Worm (Caenorhabditis elegans) whole organism, dauer: ENCODE data around the gene W06A11.1.

ENCODE experiments used
- unc-62 ChIP-seq: sonication (generic microtip); optimal IDR thresholded peaks from 2 replicates; lab custom pipeline; 2017; ENCODE audit warnings: missing biosample characterization, missing genetic modification reagents, missing genetic modification characterization

The W06A11.1 gene

DNA sequence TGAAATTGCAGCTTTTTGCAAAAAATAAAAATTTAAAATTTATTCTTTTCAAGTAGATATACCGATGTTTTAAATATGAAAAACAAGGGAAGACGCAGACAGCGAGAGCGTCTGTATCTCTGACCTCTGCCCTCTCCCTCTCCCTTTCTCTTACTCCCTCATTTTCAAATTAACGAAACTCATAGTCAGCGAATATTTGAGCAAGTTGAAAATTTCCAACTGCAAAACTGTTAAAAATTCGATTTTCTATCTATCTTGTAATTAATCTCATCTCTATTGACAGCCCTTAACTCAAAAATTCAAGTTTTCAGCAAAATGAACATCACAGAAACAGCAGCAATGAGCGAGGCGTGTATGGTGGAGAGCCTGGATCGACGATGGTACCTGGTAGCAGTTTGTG is 15.4 kb downstream of the W06A11.1 start, which contains the start of gene R11F4.2:
TSS of gene R11F4.2 (plus strand) at position 301 of the 400 bp plus-strand sequence.
- TF ChIP-seq unc-62 (GFP tag; lab: Kevin White, UChicago) = no peak

DNA sequence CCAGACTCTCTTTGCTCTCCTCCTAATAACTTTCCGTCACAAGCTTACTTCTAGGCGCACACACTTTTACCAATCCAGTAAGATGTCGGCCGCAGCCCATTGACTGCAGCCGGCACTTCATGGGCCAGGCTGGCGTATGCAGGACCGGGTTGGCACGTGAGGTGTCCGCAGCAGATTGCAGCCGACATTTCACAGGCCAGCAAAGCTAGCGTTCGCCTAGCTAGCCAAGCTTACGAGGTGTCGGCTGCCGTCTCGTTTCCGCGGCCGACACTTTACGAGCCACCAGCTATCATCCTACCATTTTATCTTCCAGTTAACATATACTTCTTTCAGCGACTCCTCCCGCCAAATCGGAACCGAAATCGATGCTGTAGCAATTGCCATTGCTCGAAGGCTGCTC is 18.2 kb downstream of the W06A11.1 start:
- TF ChIP-seq unc-62 (GFP tag; lab: Kevin White, UChicago) = no peak

DNA sequence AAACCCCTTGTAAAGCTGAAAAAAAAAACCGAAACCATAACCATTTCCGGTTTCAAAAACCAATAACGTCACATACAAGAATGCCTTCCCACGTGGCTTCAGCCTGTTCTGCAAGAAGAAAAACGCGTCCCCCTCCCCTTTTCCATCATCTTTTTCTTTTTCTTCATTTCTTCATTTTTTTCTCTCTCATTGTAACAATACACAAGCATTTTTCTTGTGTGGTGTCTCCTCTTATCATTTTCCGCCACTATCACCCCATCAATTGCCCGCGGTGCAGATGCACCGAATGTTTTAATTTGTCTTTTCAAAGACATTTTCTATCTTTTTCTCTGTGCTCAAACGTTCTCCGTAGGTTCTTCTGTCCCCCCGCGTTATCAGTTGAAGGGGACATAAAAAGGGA is 21.8 kb downstream of the W06A11.1 start:
- no peak for TF ChIP-seq unc-62 (GFP tag; lab: Kevin White, UChicago)

DNA sequence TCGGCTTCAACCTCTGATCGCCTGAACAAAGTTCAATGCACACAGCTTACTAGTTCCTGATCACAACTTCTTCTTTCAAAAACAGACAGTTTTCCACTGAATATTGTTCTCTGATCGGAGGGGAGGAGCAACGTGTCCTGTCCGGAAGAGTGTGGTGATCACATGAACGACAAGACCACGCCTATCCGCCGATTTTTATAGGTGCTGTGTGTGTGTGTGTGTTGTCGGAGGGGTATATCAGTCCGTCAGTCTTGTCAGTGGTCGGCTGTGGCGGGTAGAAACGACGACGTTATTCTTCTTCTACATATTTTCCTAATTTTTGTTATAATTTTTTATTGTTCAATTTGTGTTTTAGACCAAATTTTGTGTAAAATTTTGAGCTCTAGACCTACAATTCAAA is 23.4 kb downstream of the W06A11.1 start:
- no peak for TF ChIP-seq unc-62 (GFP tag; lab: Kevin White, UChicago)

DNA sequence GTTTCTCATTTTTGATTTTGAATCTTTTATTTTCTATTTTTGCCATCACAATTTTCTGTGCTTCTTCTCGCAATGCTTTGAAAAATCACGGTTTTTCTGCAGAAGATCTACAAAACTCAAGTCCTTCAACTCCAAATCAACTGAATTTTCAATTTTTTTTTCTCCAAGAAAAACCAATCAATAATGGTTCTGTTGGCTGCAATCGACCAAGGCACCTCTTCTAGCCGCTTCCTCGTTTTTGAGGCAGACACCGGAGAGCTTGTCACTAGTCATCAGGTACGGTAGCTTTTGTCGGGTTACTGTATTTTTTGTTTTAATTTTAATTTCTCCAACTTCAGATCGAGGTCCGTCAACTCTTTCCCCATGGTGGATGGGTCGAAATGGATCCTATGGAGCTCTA is 24.5 kb downstream of the W06A11.1 start, which contains the start of gene R11F4.1:
TSS of gene R11F4.1 (plus strand) at position 103 of the 400 bp plus-strand sequence.
- no peak for TF ChIP-seq unc-62 (GFP tag; lab: Kevin White, UChicago)

DNA sequence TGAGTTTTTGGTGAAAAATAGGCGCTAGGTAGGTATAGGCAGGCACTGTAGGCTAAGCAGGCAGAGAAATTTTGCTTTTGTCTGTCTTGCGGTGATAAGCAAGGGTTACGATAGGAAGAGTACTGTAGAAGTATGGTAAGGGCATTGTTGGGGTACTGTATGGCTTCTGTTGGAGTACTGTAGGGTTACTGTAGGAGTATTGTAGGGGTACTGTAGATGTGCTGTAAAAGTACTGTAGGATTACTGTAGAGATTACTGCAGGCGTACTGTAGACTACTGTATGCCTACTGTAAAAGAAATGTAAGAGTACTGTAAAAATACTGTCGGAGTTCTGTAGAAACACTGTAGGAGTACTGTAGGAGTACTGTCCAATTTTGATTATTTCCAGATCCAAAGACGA is 25.1 kb downstream of the W06A11.1 start:
- no peak for TF ChIP-seq unc-62 (GFP tag; lab: Kevin White, UChicago)

DNA sequence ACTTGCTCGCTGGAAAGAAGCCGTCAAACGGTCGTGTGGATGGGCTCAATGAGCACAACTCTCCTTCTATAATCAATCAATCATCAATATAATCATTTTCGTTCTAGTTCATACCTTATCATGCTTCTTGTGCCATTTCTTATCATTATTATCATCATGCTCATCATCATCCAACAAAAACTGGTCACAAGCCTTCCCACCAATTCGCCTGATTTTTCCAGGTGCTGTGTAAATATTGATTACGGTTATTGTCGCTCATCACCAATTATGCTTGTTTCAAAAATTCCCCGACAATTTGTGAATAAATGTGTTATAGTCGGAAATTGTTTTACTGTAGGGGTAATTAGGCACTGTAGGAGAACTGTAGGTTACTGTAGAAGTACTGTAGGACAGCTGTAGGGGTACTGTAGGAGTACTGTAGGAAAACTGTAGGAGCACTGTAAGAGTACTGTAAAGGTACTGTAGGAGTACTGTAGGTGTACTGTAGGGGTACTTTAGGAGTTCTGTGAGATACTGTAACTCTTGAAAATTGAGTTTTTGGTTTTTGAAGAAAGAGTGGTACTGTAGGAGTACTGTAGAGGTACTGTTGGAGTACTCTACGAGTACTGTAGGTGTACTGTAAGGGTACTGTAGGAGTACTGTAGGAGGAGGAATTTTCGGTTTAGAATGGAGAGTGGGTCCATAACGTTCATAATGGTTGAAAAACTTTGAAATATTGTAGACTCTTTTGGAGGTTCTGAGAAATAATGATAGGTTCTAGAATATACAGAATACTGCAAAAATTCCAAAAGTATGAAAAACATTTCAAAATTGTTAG is 26.9 kb downstream of the W06A11.1 start:
- no peak for TF ChIP-seq unc-62 (GFP tag; lab: Kevin White, UChicago)

DNA sequence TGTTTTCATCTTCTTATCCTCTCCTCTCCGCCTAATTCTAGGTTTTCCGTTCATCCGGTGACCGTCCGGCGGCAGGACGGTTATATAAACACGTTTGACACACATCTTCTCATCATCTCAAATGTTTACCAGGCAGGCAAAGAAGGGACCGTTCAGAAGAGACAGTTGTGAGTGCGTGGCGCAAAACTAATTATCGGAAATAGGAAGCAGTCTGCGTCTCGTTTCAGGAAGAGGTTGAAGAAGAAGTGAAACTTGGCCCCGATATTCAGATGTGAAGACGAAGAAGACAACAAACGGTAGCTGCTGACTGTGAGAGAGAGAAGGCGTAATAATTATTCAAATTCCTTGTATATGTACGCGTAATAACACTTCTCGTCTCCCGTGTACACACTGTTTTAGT is 31.4 kb downstream of the W06A11.1 start:
- TF ChIP-seq unc-62 (GFP tag; lab: Kevin White, UChicago) = no peak

DNA sequence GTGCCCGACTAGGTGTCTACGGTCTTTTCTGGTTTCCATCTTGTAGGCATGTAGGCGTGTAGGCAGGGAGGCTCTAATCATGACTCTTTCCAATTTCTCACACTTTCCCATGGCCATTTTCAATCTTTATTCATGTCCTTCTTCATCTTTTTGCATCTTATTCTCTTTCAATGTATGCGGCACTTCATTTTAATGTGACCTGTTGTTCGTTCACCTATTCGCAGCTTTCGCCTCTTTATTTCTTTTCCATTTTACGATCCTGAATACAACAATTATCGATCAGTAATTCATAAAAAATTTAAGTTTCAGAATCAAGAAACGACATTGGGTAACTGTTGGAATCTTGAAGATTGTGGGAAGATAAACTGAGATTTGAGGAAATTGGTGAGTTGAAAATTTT is 33.1 kb downstream of the W06A11.1 start, which contains the start of gene rhgf-2:
TSS of gene rhgf-2 (plus strand) at position 301 of the 400 bp plus-strand sequence.
- no peak for TF ChIP-seq unc-62 (GFP tag; lab: Kevin White, UChicago)

DNA sequence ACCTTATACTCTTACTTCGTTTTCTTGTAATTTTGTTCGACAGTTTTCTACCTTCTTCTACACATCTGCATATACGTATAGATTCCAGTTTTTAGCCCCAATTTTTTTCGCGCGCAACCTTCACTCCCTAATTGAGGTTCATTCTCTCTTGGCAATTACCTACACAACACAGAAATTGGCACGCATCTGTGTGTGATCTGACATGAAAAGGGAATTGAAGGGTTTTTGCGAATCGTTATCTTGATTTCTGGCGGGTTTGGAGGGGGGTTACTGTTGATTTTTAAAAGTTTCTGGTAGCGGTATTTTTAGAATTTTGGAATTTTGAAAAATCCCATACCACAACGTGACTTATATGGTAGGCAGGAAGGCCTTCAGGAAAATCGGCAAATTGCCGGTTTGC is 35.4 kb downstream of the W06A11.1 start:
- no peak for TF ChIP-seq unc-62 (GFP tag; lab: Kevin White, UChicago)

DNA sequence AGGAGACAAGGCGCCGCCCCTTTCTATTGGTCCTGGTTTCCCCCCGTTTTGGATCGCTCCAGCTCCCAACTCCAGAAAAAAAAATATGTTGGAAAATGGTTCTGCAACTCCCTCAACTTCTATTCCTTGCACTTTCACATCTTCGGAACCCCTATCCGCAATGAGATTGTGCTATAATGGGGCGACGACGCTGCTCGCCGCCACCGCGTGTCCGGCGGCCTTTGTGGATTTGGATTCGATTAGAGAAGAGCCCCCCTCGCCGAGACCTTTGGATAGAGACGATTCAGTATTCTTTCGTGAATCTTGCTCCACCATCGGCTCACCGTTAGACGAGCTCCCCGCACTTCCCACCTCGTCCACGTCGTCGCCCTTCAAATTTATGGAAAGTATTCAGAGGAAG is 39.8 kb downstream of the W06A11.1 start:
- no peak for TF ChIP-seq unc-62 (GFP tag; lab: Kevin White, UChicago)

DNA sequence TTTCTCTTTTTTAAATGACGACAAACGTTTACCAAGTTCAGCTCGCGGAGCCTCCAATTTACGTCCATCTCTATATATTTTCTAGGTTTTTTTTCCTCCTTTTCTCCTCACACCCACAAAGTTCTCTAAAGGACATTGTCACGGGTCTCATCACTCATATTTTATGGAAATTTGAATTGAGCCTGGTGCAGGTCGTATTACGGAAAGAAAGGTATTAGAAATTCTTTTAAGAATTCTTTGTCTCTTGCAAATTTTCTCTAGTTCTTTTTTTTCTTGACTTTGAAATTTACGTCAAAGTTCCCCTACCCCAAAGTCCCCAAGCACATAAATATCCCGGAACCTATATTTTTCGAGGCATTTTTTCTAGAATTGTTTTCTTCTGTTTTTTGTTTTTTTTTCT is 51.1 kb downstream of the W06A11.1 start:
- no peak for TF ChIP-seq unc-62 (GFP tag; lab: Kevin White, UChicago)
